Worm (Caenorhabditis elegans): ENCODE results near the gene C06A1.3.

- no peak for TF ChIP-seq dao-5 (tag; optimal IDR thresholded peaks at IDR 0.05)
- no peak for TF ChIP-seq him-1 (tag; optimal IDR thresholded peaks at IDR 0.05)
Measured at ce11 chrII:10607238-10607961, 35.3 kb downstream of the C06A1.3 start, which contains the start of gene ccm-3.
